Worm (Caenorhabditis elegans) whole organism, L4/young adult: ENCODE measurements around the gene F25B3.2.

Experiments
- dao-5 ChIP-seq: sonication (generic microtip); optimal IDR thresholded peaks from 2 replicates; lab custom pipeline; 2016; ENCODE audit warnings: missing genotype, missing genetic modification characterization, moderate library complexity, missing compliant biosample characterization
- him-1 ChIP-seq: sonication (generic microtip); optimal IDR thresholded peaks from 2 replicates; lab custom pipeline; 2016; ENCODE audit warnings: missing genotype, missing genetic modification reagents, missing genetic modification characterization, missing compliant biosample characterization

DNA sequence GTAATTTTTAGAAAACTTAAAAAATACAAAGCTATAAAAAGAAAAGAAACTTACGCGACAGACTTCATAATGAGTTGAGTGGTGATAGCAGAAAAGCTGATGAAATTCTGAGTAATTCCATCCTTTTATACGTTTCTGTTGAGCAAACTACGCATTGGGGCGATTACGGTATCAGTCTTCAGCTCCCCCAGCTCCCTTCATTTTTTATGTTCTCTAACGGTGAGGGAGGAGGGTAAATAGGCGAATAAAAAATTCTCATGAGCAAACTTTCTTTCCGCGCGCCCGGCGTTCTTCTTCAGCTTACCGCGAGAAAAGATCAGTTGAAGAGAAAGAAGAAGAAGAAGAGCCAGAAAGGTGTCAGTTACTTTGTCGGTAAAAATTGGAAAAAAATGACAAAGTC lies 41.8 kb downstream of the F25B3.2 start, which contains the start of gene idpc-7:
- TF ChIP-seq him-1 (tag; lab: Kevin White, UChicago) (no peak), dao-5 (tag; lab: Kevin White, UChicago) (no peak)
